Worm (Caenorhabditis elegans): ENCODE measurements around the gene hlh-6.

ce11 chrII:9617902-9618245 lies 3.2 kb upstream of the hlh-6 start:
- TF ChIP-seq pag-3 (tag; optimal IDR thresholded peaks at IDR 0.05; ENCODE audit: borderline replicate concordance, insufficient read depth) = no peak
- TF ChIP-seq xbp-1 (tag; optimal IDR thresholded peaks at IDR 0.05) = no peak
- no peak for TF ChIP-seq lin-15B (tag; optimal IDR thresholded peaks at IDR 0.05)
- no peak for TF ChIP-seq pqm-1 (tag; optimal IDR thresholded peaks at IDR 0.05)
- no peak for TF ChIP-seq elt-3 (tag; optimal IDR thresholded peaks at IDR 0.05)
- no peak for TF ChIP-seq ama-1 (optimal IDR thresholded peaks at IDR 0.05)
- TF ChIP-seq skn-1 (tag; optimal IDR thresholded peaks at IDR 0.05) = no peak
- no peak for TF ChIP-seq aly-2 (tag; optimal IDR thresholded peaks at IDR 0.05)
- TF ChIP-seq dpl-1 (GFP tag; optimal IDR thresholded peaks at IDR 0.05) = no peak
- TF ChIP-seq nhr-237 (tag; optimal IDR thresholded peaks at IDR 0.05) = no peak
- no peak for TF ChIP-seq mab-9 (GFP tag; IDR thresholded peaks at IDR 0.05)

Data from whole organism, L1 larva.